Worm (Caenorhabditis elegans): ENCODE data around the gene dod-19.

dod-19 gene

ce11 chrV:443193-443592, 28.6 kb upstream of the dod-19 start, which contains the start of gene srh-33:
TSS of gene srh-33 (minus strand) at chrV:443293.
- TF ChIP-seq hlh-15 (tag; optimal IDR thresholded peaks at IDR 0.05) (no peak), pha-2 (tag; optimal IDR thresholded peaks at IDR 0.05) (no peak), unc-42 (tag; optimal IDR thresholded peaks at IDR 0.05) (no peak), sdc-2 (tag; optimal IDR thresholded peaks at IDR 0.05) (no peak), F13H6.1 (tag; optimal IDR thresholded peaks at IDR 0.05) (no peak), ceh-9 (tag; optimal IDR thresholded peaks at IDR 0.05) (no peak), ceh-14 (tag; optimal IDR thresholded peaks at IDR 0.05) (no peak), ceh-48 (tag; optimal IDR thresholded peaks at IDR 0.05) (no peak)

ce11 chrV:440923-441322, 26.4 kb upstream of the dod-19 start, which contains the start of gene B0554.7:
TSS of gene B0554.7 (minus strand) at chrV:441023.
- no peak for TF ChIP-seq hlh-30 (tag; optimal IDR thresholded peaks at IDR 0.05; ENCODE audit: insufficient read depth)
- no peak for TF ChIP-seq unc-86 (tag; optimal IDR thresholded peaks at IDR 0.05)
- TF ChIP-seq hlh-6 (tag; optimal IDR thresholded peaks at IDR 0.05), result no peak
- TF ChIP-seq sox-2 (GFP tag; IDR thresholded peaks at IDR 0.05), result no peak

ce11 chrV:439183-439749, 24.7 kb upstream of the dod-19 start:
- TF ChIP-seq syd-9 (tag; optimal IDR thresholded peaks at IDR 0.05) (no peak), ceh-6 (GFP tag; optimal IDR thresholded peaks at IDR 0.05) (no peak), ceh-24 (tag; optimal IDR thresholded peaks at IDR 0.05) (no peak), nhr-11 (tag; optimal IDR thresholded peaks at IDR 0.05) (no peak), pat-9 (tag; optimal IDR thresholded peaks at IDR 0.05) (no peak), elt-4 (tag; optimal IDR thresholded peaks at IDR 0.05) (no peak), tbx-2 (tag; optimal IDR thresholded peaks at IDR 0.05) (no peak), K09A11.1 (tag; optimal IDR thresholded peaks at IDR 0.05; ENCODE audit: insufficient read depth) (no peak), madf-2 (tag; optimal IDR thresholded peaks at IDR 0.05) (no peak), ztf-16 (tag; optimal IDR thresholded peaks at IDR 0.05) (no peak)

DNA sequence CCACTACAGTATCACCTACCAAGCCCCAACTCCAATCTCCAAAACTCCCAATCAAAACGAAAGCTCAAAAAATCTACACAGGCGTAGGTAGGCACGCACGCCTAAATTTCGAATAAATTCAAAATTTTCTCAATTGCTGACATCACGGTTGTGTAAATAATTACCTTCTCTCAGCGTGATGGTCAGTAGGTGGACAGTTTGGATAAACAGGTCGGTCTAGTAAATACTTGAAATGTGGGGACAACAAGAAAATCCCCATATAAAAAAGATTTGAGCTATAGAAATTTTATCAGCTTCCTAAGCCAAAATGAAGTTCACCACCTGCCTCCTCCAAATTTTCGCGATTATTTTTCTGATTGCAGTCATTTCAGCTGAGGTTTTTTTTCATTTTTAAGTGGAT, 23.5 kb upstream of the dod-19 start, which contains the start of gene B0554.1:
Gene B0554.1, plus strand, starts transcription at position 301 of the 400 bp plus-strand sequence.
- no peak for TF ChIP-seq ceh-22 (tag; optimal IDR thresholded peaks at IDR 0.05)
- TF ChIP-seq sdc-2 (tag; optimal IDR thresholded peaks at IDR 0.05), result no peak
- TF ChIP-seq ztf-16 (tag; optimal IDR thresholded peaks at IDR 0.05), result no peak
- no peak for TF ChIP-seq ceh-34 (tag; optimal IDR thresholded peaks at IDR 0.05)
- no peak for TF ChIP-seq che-1 (tag; optimal IDR thresholded peaks at IDR 0.05)
- TF ChIP-seq madf-2 (tag; optimal IDR thresholded peaks at IDR 0.05), result no peak
- TF ChIP-seq ceh-24 (tag; optimal IDR thresholded peaks at IDR 0.05), result no peak
- no peak for TF ChIP-seq pros-1 (tag; optimal IDR thresholded peaks at IDR 0.05)
- TF ChIP-seq ceh-48 (tag; optimal IDR thresholded peaks at IDR 0.05), result no peak
- no peak for TF ChIP-seq lin-11 (tag; optimal IDR thresholded peaks at IDR 0.05)
- TF ChIP-seq ref-2 (tag; optimal IDR thresholded peaks at IDR 0.05), result no peak
- no peak for TF ChIP-seq fax-1 (tag; optimal IDR thresholded peaks at IDR 0.05)
- TF ChIP-seq pha-4 (tag; optimal IDR thresholded peaks at IDR 0.05), result no peak
- TF ChIP-seq pag-3 (tag; optimal IDR thresholded peaks at IDR 0.05; ENCODE audit: borderline replicate concordance), result no peak
- no peak for TF ChIP-seq hlh-6 (tag; optimal IDR thresholded peaks at IDR 0.05)
- no peak for TF ChIP-seq elt-4 (tag; optimal IDR thresholded peaks at IDR 0.05)
- no peak for TF ChIP-seq ceh-19 (GFP tag; optimal IDR thresholded peaks at IDR 0.05)
- no peak for TF ChIP-seq ceh-14 (tag; optimal IDR thresholded peaks at IDR 0.05)
- TF ChIP-seq pqm-1 (tag; optimal IDR thresholded peaks at IDR 0.05), result no peak

DNA sequence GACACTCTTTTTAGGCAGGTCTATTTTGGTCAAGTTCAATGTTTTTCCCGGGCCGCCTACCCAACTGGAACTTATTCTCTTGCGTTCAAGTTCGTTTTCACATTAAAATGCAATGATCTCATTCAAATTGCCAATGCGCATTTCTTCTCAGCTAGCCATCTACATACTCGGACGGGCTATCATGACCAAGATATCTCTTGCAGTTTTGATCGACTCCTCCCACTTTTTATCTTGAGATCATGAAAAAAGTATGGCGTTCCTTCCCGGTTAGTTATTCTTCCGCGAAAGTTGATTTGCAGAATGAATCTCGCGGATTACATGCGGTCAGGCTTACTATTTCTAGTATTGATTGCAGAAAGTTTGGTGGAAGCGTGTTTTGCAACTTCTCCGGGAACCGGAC, 19.3 kb upstream of the dod-19 start, which contains the start of gene B0554.2:
Gene B0554.2, plus strand, starts transcription at position 301 of the 400 bp plus-strand sequence.
- no peak for TF ChIP-seq dve-1 (tag; optimal IDR thresholded peaks at IDR 0.05)
- no peak for TF ChIP-seq che-1 (tag; optimal IDR thresholded peaks at IDR 0.05)
- TF ChIP-seq ceh-45 (GFP tag; IDR thresholded peaks at IDR 0.05), result no peak
- TF ChIP-seq unc-42 (tag; optimal IDR thresholded peaks at IDR 0.05), result no peak
- no peak for TF ChIP-seq ztf-16 (tag; optimal IDR thresholded peaks at IDR 0.05)
- TF ChIP-seq sdc-2 (tag; optimal IDR thresholded peaks at IDR 0.05), result no peak
- no peak for TF ChIP-seq ceh-48 (tag; optimal IDR thresholded peaks at IDR 0.05)
- no peak for TF ChIP-seq unc-3 (GFP tag; conservative IDR thresholded peaks at IDR 0.05)
- no peak for TF ChIP-seq unc-3 (tag; optimal IDR thresholded peaks at IDR 0.05)
- no peak for TF ChIP-seq lin-11 (tag; optimal IDR thresholded peaks at IDR 0.05)
- no peak for TF ChIP-seq F13H6.1 (tag; optimal IDR thresholded peaks at IDR 0.05)

Data from whole organism, late embryonic.